Worm (Caenorhabditis elegans) whole organism, early embryonic: Measurements from ENCODE around the gene F35E8.10.

Source experiments
- B0310.2 ChIP-seq: sonication (generic microtip); optimal IDR thresholded peaks from 2 replicates; lab custom pipeline; 2016; ENCODE audit warnings: mild to moderate bottlenecking, missing genetic modification characterization, missing compliant biosample characterization
- F13C5.2 ChIP-seq: sonication (generic microtip); optimal IDR thresholded peaks from 2 replicates; lab custom pipeline; 2017; ENCODE audit warnings: mild to moderate bottlenecking, missing genetic modification characterization, inconsistent platforms, missing compliant biosample characterization
- aly-1 ChIP-seq: sonication (generic microtip); optimal IDR thresholded peaks from 2 replicates; lab custom pipeline; 2016; ENCODE audit warnings: missing genetic modification characterization, missing compliant biosample characterization
- ama-1 ChIP-seq: fragments of 150-350 bp; optimal IDR thresholded peaks from 2 replicates; lab custom pipeline; 2014
- ceh-13 ChIP-seq: fragments of 200-800 bp; sonication (Bioruptor generic); optimal IDR thresholded peaks from 2 replicates; lab custom pipeline; 2018; ENCODE audit warnings: mild to moderate bottlenecking, missing genetic modification characterization, missing compliant biosample characterization
- ceh-36 ChIP-seq: sonication (generic microtip); optimal IDR thresholded peaks from 2 replicates; lab custom pipeline; 2016; ENCODE audit warnings: missing genetic modification characterization, inconsistent platforms, missing compliant biosample characterization
- ets-7 ChIP-seq: sonication (generic microtip); optimal IDR thresholded peaks from 2 replicates; lab custom pipeline; 2016; ENCODE audit warnings: missing genotype, missing genetic modification characterization, missing compliant biosample characterization
- flt-1 ChIP-seq: fragments of 200-800 bp; sonication (Bioruptor generic); IDR thresholded peaks from 2 replicates; pipeline ENCODE4 v1.3.6; 2022; ENCODE audit warnings: missing genetic modification characterization, missing compliant biosample characterization
- hmbx-1 ChIP-seq: sonication (generic microtip); optimal IDR thresholded peaks from 2 replicates; lab custom pipeline; 2016; ENCODE audit warnings: mild to moderate bottlenecking, missing genetic modification characterization, missing compliant biosample characterization
- hmg-4 ChIP-seq: fragments of 200-800 bp; sonication (Bioruptor generic); optimal IDR thresholded peaks from 2 replicates; lab custom pipeline; 2018; ENCODE audit warnings: mild to moderate bottlenecking, missing genetic modification characterization, missing compliant biosample characterization
- hnd-1 ChIP-seq: sonication (generic microtip); optimal IDR thresholded peaks from 2 replicates; lab custom pipeline; 2016; ENCODE audit warnings: missing genetic modification characterization, missing compliant biosample characterization
- pes-1 ChIP-seq: fragments of 200-800 bp; sonication (Bioruptor generic); IDR thresholded peaks from 2 replicates; pipeline ENCODE4 v1.3.6; 2022; ENCODE audit warnings: missing genetic modification reagents, missing genetic modification characterization, missing compliant biosample characterization
- scrt-1 ChIP-seq: fragments of 200-800 bp; sonication (Bioruptor generic); IDR thresholded peaks from 2 replicates; pipeline ENCODE4 v1.3.6; 2022; ENCODE audit warnings: missing genetic modification characterization, missing compliant biosample characterization
- sea-1 ChIP-seq: fragments of 200-800 bp; sonication (Bioruptor generic); conservative IDR thresholded peaks from 2 replicates; pipeline ENCODE4 v1.3.6; 2022; ENCODE audit warnings: missing genetic modification characterization, missing compliant biosample characterization
- tbx-11 ChIP-seq: fragments of 200-800 bp; sonication (Bioruptor generic); IDR thresholded peaks from 2 replicates; pipeline ENCODE4 v1.3.6; 2022; ENCODE audit warnings: missing genetic modification characterization, missing compliant biosample characterization
- tbx-37 ChIP-seq: fragments of 200-800 bp; sonication (Bioruptor generic); conservative IDR thresholded peaks from 2 replicates; pipeline ENCODE4 v1.3.6; 2022; ENCODE audit warnings: missing genetic modification reagents, missing genetic modification characterization, missing compliant biosample characterization
- tra-4 ChIP-seq: sonication (generic microtip); optimal IDR thresholded peaks from 2 replicates; lab custom pipeline; 2017; ENCODE audit warnings: missing genetic modification characterization, missing compliant biosample characterization

Gene F35E8.10

ce11 chrV:15920273-15920672 is at the start of gene F35E8.10:
Gene F35E8.10 (minus strand): TSS chrV:15920373.
- TF ChIP-seq ceh-13 = no peak
- no peak for TF ChIP-seq tbx-11 (GFP tag; lab: Robert Waterston, UW)
- no peak for TF ChIP-seq tbx-37 (GFP tag; lab: Robert Waterston, UW)
- TF ChIP-seq hmbx-1 (tag; lab: Kevin White, UChicago) = no peak

- TF ChIP-seq hmg-4 (GFP tag; lab: Kevin White, UChicago) (no peak), F13C5.2 (tag; lab: Kevin White, UChicago) (no peak), hmbx-1 (tag; lab: Kevin White, UChicago) (no peak), sea-1 (GFP tag; lab: Robert Waterston, UW) (no peak), flt-1 (GFP tag; lab: Robert Waterston, UW) (no peak), tbx-37 (GFP tag; lab: Robert Waterston, UW) (no peak), ceh-36 (tag; lab: Kevin White, UChicago) (no peak), hnd-1 (tag; lab: Kevin White, UChicago) (no peak), ets-7 (tag; lab: Kevin White, UChicago) (no peak), pes-1 (GFP tag; lab: Robert Waterston, UW) (no peak), tra-4 (tag; lab: Kevin White, UChicago) (no peak), scrt-1 (GFP tag; lab: Robert Waterston, UW) (no peak), ama-1 (lab: Kevin White, UChicago) (no peak), tbx-11 (GFP tag; lab: Robert Waterston, UW) (no peak), aly-1 (tag; lab: Kevin White, UChicago) (no peak), ceh-13 (no peak), B0310.2 (tag; lab: Kevin White, UChicago) (no peak)
Measured at ce11 chrV:15969653-15970052, 49.5 kb upstream of the F35E8.10 start, which contains the start of gene F36G9.7. Gene F36G9.7 (minus strand): TSS chrV:15969753.

ce11 chrV:15967542-15967941 is 47.4 kb upstream of the F35E8.10 start, which contains the start of gene sri-1:
Gene sri-1 (minus strand): TSS chrV:15967642.
- TF ChIP-seq ceh-13 = no peak
- TF ChIP-seq F13C5.2 (tag; lab: Kevin White, UChicago) = no peak
- TF ChIP-seq B0310.2 (tag; lab: Kevin White, UChicago) = no peak
- no peak for TF ChIP-seq scrt-1 (GFP tag; lab: Robert Waterston, UW)
- no peak for TF ChIP-seq tbx-11 (GFP tag; lab: Robert Waterston, UW)
- no peak for TF ChIP-seq pes-1 (GFP tag; lab: Robert Waterston, UW)
- no peak for TF ChIP-seq ceh-36 (tag; lab: Kevin White, UChicago)
- no peak for TF ChIP-seq tbx-37 (GFP tag; lab: Robert Waterston, UW)
- TF ChIP-seq hmg-4 (GFP tag; lab: Kevin White, UChicago) = no peak
- no peak for TF ChIP-seq ama-1 (lab: Kevin White, UChicago)
- no peak for TF ChIP-seq ets-7 (tag; lab: Kevin White, UChicago)
- TF ChIP-seq aly-1 (tag; lab: Kevin White, UChicago) = no peak
- TF ChIP-seq hmbx-1 (tag; lab: Kevin White, UChicago) = no peak
- no peak for TF ChIP-seq flt-1 (GFP tag; lab: Robert Waterston, UW)
- TF ChIP-seq tra-4 (tag; lab: Kevin White, UChicago) = no peak
- no peak for TF ChIP-seq sea-1 (GFP tag; lab: Robert Waterston, UW)
- no peak for TF ChIP-seq hnd-1 (tag; lab: Kevin White, UChicago)

ce11 chrV:15965114-15965513 is 44.9 kb upstream of the F35E8.10 start, which contains the start of gene sri-2:
Gene sri-2 (minus strand): TSS chrV:15965214.
- TF ChIP-seq F13C5.2 (tag; lab: Kevin White, UChicago) = no peak
- no peak for TF ChIP-seq hmbx-1 (tag; lab: Kevin White, UChicago)

ce11 chrV:15959456-15959855 is 39.3 kb upstream of the F35E8.10 start:
- TF ChIP-seq aly-1 (tag; lab: Kevin White, UChicago) = no peak
- TF ChIP-seq ceh-36 (tag; lab: Kevin White, UChicago) = no peak
- TF ChIP-seq scrt-1 (GFP tag; lab: Robert Waterston, UW) = no peak
- TF ChIP-seq pes-1 (GFP tag; lab: Robert Waterston, UW) = no peak
- no peak for TF ChIP-seq hmg-4 (GFP tag; lab: Kevin White, UChicago)
- TF ChIP-seq B0310.2 (tag; lab: Kevin White, UChicago) = no peak
- TF ChIP-seq hmbx-1 (tag; lab: Kevin White, UChicago) = no peak

- TF ChIP-seq sea-1 (GFP tag; lab: Robert Waterston, UW) = no peak
- TF ChIP-seq aly-1 (tag; lab: Kevin White, UChicago) = no peak
- no peak for TF ChIP-seq ceh-13
- no peak for TF ChIP-seq pes-1 (GFP tag; lab: Robert Waterston, UW)
- no peak for TF ChIP-seq B0310.2 (tag; lab: Kevin White, UChicago)
- TF ChIP-seq ceh-36 (tag; lab: Kevin White, UChicago) = no peak
- no peak for TF ChIP-seq tbx-11 (GFP tag; lab: Robert Waterston, UW)
- TF ChIP-seq hnd-1 (tag; lab: Kevin White, UChicago) = no peak
- TF ChIP-seq hmg-4 (GFP tag; lab: Kevin White, UChicago) = no peak
- TF ChIP-seq tbx-37 (GFP tag; lab: Robert Waterston, UW) = no peak
- no peak for TF ChIP-seq scrt-1 (GFP tag; lab: Robert Waterston, UW)
- no peak for TF ChIP-seq F13C5.2 (tag; lab: Kevin White, UChicago)
- no peak for TF ChIP-seq tra-4 (tag; lab: Kevin White, UChicago)
- no peak for TF ChIP-seq hmbx-1 (tag; lab: Kevin White, UChicago)
- TF ChIP-seq ama-1 (lab: Kevin White, UChicago) = no peak
- no peak for TF ChIP-seq ets-7 (tag; lab: Kevin White, UChicago)
- TF ChIP-seq flt-1 (GFP tag; lab: Robert Waterston, UW) = no peak
Measured at ce11 chrV:15957098-15957497, 36.9 kb upstream of the F35E8.10 start, which contains the start of gene F36G9.3. Gene F36G9.3 (plus strand): TSS chrV:15957398.

- TF ChIP-seq ceh-36 (tag; lab: Kevin White, UChicago) (no peak), tbx-11 (GFP tag; lab: Robert Waterston, UW) (no peak), sea-1 (GFP tag; lab: Robert Waterston, UW) (no peak), tra-4 (tag; lab: Kevin White, UChicago) (no peak), pes-1 (GFP tag; lab: Robert Waterston, UW) (no peak), hmbx-1 (tag; lab: Kevin White, UChicago) (no peak), aly-1 (tag; lab: Kevin White, UChicago) (no peak), hnd-1 (tag; lab: Kevin White, UChicago) (no peak), hmg-4 (GFP tag; lab: Kevin White, UChicago) (no peak), scrt-1 (GFP tag; lab: Robert Waterston, UW) (no peak), ets-7 (tag; lab: Kevin White, UChicago) (no peak), ceh-13 (no peak), flt-1 (GFP tag; lab: Robert Waterston, UW) (no peak), ama-1 (lab: Kevin White, UChicago) (no peak), F13C5.2 (tag; lab: Kevin White, UChicago) (no peak), B0310.2 (tag; lab: Kevin White, UChicago) (no peak), tbx-37 (GFP tag; lab: Robert Waterston, UW) (no peak)
Measured at ce11 chrV:15955497-15955896, 35.3 kb upstream of the F35E8.10 start, which contains the start of gene srh-186. Gene srh-186 (plus strand): TSS chrV:15955797.
